Fruit fly (Drosophila melanogaster): Measurements from ENCODE around the gene CG31546.

Gene CG31546

dm6 chr3R:5622985-5623630, 12.3 kb downstream of the CG31546 start:
- TF ChIP-seq tj (GFP tag; optimal IDR thresholded peaks at IDR 0.05), result peak; percentile 41
- peak; percentile 68 for TF ChIP-seq bab1 (GFP tag; optimal IDR thresholded peaks at IDR 0.05)
- TF ChIP-seq CG11617 (GFP tag; optimal IDR thresholded peaks at IDR 0.05), result peak; percentile 87
- peak; percentile 79 for TF ChIP-seq CG14711 (tag; optimal IDR thresholded peaks at IDR 0.05)
- TF ChIP-seq cic (GFP tag; optimal IDR thresholded peaks at IDR 0.05), result peak; percentile 96
- peak; percentile 93 for TF ChIP-seq toe (GFP tag; optimal IDR thresholded peaks at IDR 0.05)
- TF ChIP-seq Clk (GFP tag; optimal IDR thresholded peaks at IDR 0.05), result peak; percentile 85
- peak; percentile 96 for TF ChIP-seq CG12768 (GFP tag; optimal IDR thresholded peaks at IDR 0.05)
- no peak for TF ChIP-seq kay (GFP tag; ENCODE audit: borderline replicate concordance)
- TF ChIP-seq cnc (optimal IDR thresholded peaks at IDR 0.05), result no peak
- TF ChIP-seq Mnt (GFP tag; optimal IDR thresholded peaks at IDR 0.05), result peak; percentile 93
- peak; percentile 99 for TF ChIP-seq ovo (GFP tag; optimal IDR thresholded peaks at IDR 0.05)
- TF ChIP-seq Crg-1 (GFP tag; optimal IDR thresholded peaks at IDR 0.05), result peak; percentile 98
- TF ChIP-seq CG7101 (tag; optimal IDR thresholded peaks at IDR 0.05), result peak; percentile 91
- TF ChIP-seq Hr96 (GFP tag; optimal IDR thresholded peaks at IDR 0.05), result peak; percentile 87
- peak; percentile 96 for TF ChIP-seq pad (GFP tag; optimal IDR thresholded peaks at IDR 0.05)
- peak; percentile 95 for TF ChIP-seq CG1620 (GFP tag; optimal IDR thresholded peaks at IDR 0.05)
- TF ChIP-seq CG7045 (GFP tag; optimal IDR thresholded peaks at IDR 0.05), result peak; percentile 91
- TF ChIP-seq CG33017 (tag; optimal IDR thresholded peaks at IDR 0.05), result peak; percentile 81
- peak; percentile 83 for TF ChIP-seq CG5204 (GFP tag; optimal IDR thresholded peaks at IDR 0.05)

dm6 chr3R:5622406-5622752, 13.0 kb downstream of the CG31546 start:
- TF ChIP-seq toe (GFP tag; optimal IDR thresholded peaks at IDR 0.05) (no peak), bab1 (GFP tag; optimal IDR thresholded peaks at IDR 0.05) (no peak), tj (GFP tag; optimal IDR thresholded peaks at IDR 0.05) (no peak), CG5204 (GFP tag; optimal IDR thresholded peaks at IDR 0.05) (no peak), pad (GFP tag; optimal IDR thresholded peaks at IDR 0.05) (no peak), Mnt (GFP tag; optimal IDR thresholded peaks at IDR 0.05) (no peak), Hr96 (GFP tag; optimal IDR thresholded peaks at IDR 0.05) (no peak), cnc (optimal IDR thresholded peaks at IDR 0.05) (no peak)

DNA sequence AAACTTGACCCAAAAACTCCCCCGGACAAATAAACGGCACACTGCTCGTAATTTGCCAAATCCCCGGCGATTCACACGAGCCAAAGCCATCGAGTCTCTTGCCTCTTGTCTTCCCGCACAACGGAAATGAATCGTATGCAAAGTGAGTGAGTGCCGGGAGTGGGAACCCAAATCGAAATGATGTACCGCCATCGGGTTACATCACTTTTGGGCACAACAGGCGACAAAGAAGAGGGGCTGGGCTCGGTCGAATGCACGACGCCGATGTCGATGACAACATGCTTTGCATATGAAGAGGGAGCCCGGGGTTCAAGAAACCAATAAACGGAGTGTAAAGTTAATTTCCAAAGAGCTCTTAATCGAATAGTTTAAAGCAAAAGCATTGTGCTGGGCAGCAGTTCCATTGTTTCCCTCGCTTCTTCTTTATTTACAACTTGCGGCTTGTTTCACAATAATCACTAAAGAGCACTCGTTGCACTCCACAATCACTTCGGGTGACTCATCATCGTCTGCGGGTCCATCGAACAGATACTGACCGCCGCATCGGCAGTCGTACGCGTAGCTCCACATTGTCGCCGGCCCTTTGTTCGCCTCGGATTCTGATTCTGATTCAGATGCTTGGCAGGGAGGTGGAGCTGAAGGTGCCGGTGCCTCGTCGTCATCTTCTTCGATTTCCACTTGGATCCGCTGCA, 13.6 kb downstream of the CG31546 start:
- TF ChIP-seq CG7101 (tag; optimal IDR thresholded peaks at IDR 0.05) (no peak), cic (GFP tag; optimal IDR thresholded peaks at IDR 0.05) (no peak), cnc (optimal IDR thresholded peaks at IDR 0.05) (no peak), pad (GFP tag; optimal IDR thresholded peaks at IDR 0.05) (no peak), CG7045 (GFP tag; optimal IDR thresholded peaks at IDR 0.05) (no peak), CG33017 (tag; optimal IDR thresholded peaks at IDR 0.05) (no peak)

DNA sequence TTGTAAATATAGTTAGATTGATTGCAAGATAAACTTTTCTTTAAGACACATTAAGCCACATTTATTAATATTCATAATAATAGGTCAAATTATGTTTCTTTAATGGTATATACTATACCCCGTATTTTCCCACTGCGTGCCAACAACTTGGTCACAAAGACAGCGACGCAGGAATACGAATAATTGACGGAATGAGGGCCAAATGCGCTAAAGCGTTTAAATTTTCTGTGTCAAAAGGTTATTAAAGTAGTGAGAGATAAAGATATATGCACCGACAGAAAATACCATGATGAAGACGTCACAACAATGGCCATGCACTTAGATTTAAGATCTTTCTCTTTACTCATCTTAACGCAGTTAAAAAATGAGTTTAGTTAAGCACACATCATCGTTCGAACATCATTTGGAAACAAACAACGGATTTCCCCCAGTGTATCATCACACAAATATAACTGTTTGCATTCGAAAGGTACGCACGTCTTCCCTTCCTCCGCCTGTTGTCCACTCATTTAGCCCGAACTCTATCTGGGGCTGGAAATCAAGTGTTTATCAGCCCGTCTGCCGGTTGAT, 15.0 kb downstream of the CG31546 start:
- TF ChIP-seq toe (GFP tag; optimal IDR thresholded peaks at IDR 0.05), result no peak
- no peak for TF ChIP-seq CG12768 (GFP tag; optimal IDR thresholded peaks at IDR 0.05)
- no peak for TF ChIP-seq CG7101 (tag; optimal IDR thresholded peaks at IDR 0.05)
- TF ChIP-seq CG11617 (GFP tag; optimal IDR thresholded peaks at IDR 0.05), result peak; percentile 5
- no peak for TF ChIP-seq CG1620 (GFP tag; optimal IDR thresholded peaks at IDR 0.05)
- TF ChIP-seq Crg-1 (GFP tag; optimal IDR thresholded peaks at IDR 0.05), result no peak
- no peak for TF ChIP-seq cic (GFP tag; optimal IDR thresholded peaks at IDR 0.05)

- TF ChIP-seq Clk (GFP tag; optimal IDR thresholded peaks at IDR 0.05), result no peak
- TF ChIP-seq tj (GFP tag; optimal IDR thresholded peaks at IDR 0.05), result no peak
- TF ChIP-seq kay (GFP tag; ENCODE audit: borderline replicate concordance), result no peak
- no peak for TF ChIP-seq pad (GFP tag; optimal IDR thresholded peaks at IDR 0.05)
- no peak for TF ChIP-seq CG7045 (GFP tag; optimal IDR thresholded peaks at IDR 0.05)
- TF ChIP-seq CG11617 (GFP tag; optimal IDR thresholded peaks at IDR 0.05), result no peak
- TF ChIP-seq toe (GFP tag; optimal IDR thresholded peaks at IDR 0.05), result no peak
- TF ChIP-seq Mnt (GFP tag; optimal IDR thresholded peaks at IDR 0.05), result no peak
These were observed 17.4 kb downstream of the CG31546 start for dm6 chr3R:5617923-5618623.

- TF ChIP-seq Crg-1 (GFP tag; optimal IDR thresholded peaks at IDR 0.05), result no peak
- no peak for TF ChIP-seq Mnt (GFP tag; optimal IDR thresholded peaks at IDR 0.05)
- TF ChIP-seq CG12768 (GFP tag; optimal IDR thresholded peaks at IDR 0.05), result no peak
- no peak for TF ChIP-seq pad (GFP tag; optimal IDR thresholded peaks at IDR 0.05)
- TF ChIP-seq tj (GFP tag; optimal IDR thresholded peaks at IDR 0.05), result no peak
- no peak for TF ChIP-seq cic (GFP tag; optimal IDR thresholded peaks at IDR 0.05)
- no peak for TF ChIP-seq ovo (GFP tag; optimal IDR thresholded peaks at IDR 0.05)
- TF ChIP-seq kay (GFP tag; ENCODE audit: borderline replicate concordance), result no peak
- no peak for TF ChIP-seq CG14711 (tag; optimal IDR thresholded peaks at IDR 0.05)
- no peak for TF ChIP-seq CG11617 (GFP tag; optimal IDR thresholded peaks at IDR 0.05)
- no peak for TF ChIP-seq Hr96 (GFP tag; optimal IDR thresholded peaks at IDR 0.05)
- TF ChIP-seq toe (GFP tag; optimal IDR thresholded peaks at IDR 0.05), result no peak
- no peak for TF ChIP-seq bab1 (GFP tag; optimal IDR thresholded peaks at IDR 0.05)
These were observed 19.9 kb downstream of the CG31546 start for dm6 chr3R:5615484-5615883.

Data from whole organism, adult.